Fruit fly (Drosophila melanogaster) whole organism, prepupa: ENCODE data around the gene mRpS18B.

Experiments
- CG6808 ChIP-seq: fragments of 200-800 bp; sonication (Bioruptor generic); optimal IDR thresholded peaks from 3 replicates; lab custom pipeline; 2017; ENCODE audit warnings: missing biosample characterization, missing genetic modification characterization, mild to moderate bottlenecking, moderate library complexity, missing genetic modification reagents
- Eip78C ChIP-seq: fragments of 200-800 bp; sonication (Bioruptor generic); peaks from one replicate; lab custom pipeline; 2016; ENCODE audit warnings: missing biosample characterization, missing genetic modification characterization
- Eip93F ChIP-seq: fragments of 200-800 bp; sonication (Bioruptor generic); optimal IDR thresholded peaks from 2 replicates; lab custom pipeline; 2016; ENCODE audit warnings: missing biosample characterization, mild to moderate bottlenecking, missing genetic modification characterization
- Hr4 ChIP-seq: fragments of 200-800 bp; sonication (Bioruptor generic); optimal IDR thresholded peaks from 3 replicates; lab custom pipeline; 2016; ENCODE audit warnings: missing biosample characterization, missing genetic modification characterization
- eg ChIP-seq: fragments of 200-800 bp; sonication (Bioruptor generic); IDR thresholded peaks from 3 replicates; pipeline ENCODE4 v1.3.6; 2022; ENCODE audit warnings: missing biosample characterization, missing genetic modification characterization
- ss ChIP-seq, 2 experiments: fragments of 200-800 bp; sonication (Bioruptor generic); optimal IDR thresholded peaks; 2 replicates in 1 of 2; 3 replicates in 1 of 2; lab custom pipeline; 2017 to 2018; ENCODE audit warnings: mild to moderate bottlenecking in 2 of 2, missing biosample characterization in 2 of 2, missing genetic modification characterization in 2 of 2, moderate library complexity in 1 of 2

DNA sequence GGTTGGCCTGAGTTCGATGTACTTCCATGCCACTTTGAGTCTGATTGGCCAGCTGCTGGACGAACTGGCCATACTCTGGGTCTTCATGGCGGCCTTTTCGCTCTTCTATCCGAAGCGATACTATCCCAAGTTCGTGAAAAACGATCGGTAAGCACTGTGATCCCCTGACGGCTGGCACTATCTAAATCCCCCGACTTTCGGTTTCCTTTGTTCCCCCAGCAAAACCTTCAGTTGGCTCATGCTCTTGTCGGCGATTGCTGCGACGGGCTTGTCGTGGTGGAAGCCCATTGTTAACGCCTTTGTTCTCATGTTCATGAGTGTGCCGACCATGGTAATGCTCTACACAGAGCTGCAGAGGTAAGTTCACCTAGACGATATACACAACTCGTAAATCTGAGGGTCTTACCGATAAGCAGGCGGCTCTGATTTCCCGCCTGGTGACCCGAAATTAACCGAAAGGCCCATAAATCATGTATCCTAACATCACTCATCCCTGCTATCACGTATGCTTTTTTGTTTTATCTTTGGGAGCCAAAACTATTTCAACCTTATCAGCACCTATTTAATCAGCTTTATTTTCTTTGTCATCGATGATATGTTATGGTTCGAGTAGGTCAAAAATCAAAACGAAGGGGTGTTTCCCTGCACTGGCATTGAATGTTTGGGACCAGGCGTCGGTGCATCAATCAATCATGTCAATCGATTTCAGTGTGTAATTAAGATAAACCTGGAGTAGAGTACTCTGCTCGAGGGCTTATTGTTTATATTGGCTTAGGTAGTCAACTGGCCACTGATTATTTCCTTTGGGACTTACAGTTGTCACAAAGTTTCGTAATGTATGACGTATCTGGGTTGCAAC lies 27.7 kb downstream of the mRpS18B start:
- TF ChIP-seq CG6808 (GFP tag; lab: Kevin White, UChicago) (no peak), eg (GFP tag; lab: Robert Waterston, UW) (no peak), ss (GFP tag; optimal IDR thresholded peaks at IDR 0.05; lab: Kevin White, UChicago) (no peak), Eip78C (GFP tag; lab: Kevin White, UChicago) (peak; percentile 43), Eip93F (GFP tag; lab: Kevin White, UChicago) (peak; percentile 60), Hr4 (GFP tag; lab: Kevin White, UChicago) (no peak)
